Worm (Caenorhabditis elegans): ENCODE measurements around the gene bath-26.

bath-26 gene

DNA sequence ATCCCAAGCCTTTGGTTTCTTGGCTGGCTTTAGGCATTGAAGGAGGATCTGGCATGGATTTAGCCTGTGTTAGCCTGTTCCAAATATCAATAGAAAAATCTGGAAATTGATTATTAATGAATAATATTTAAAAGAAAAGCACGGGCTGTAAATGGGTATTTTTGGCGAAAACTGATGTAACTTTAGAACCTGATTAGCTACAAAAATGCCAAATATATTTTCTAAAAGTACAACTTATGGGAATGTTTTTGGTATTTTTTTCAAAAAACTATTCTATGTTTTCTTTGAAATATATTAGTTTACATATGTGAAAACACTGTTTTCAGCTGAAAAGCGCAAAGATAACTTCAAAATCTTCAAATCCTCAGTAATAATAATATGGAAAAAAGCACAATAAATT, at the start of gene bath-26:
Gene bath-26, minus strand, starts transcription at position 101 of the 400 bp plus-strand sequence.
- no peak for TF ChIP-seq hlh-4 (tag; optimal IDR thresholded peaks at IDR 0.05)
- no peak for TF ChIP-seq ceh-82 (tag; optimal IDR thresholded peaks at IDR 0.05)
- no peak for TF ChIP-seq skn-1 (tag; optimal IDR thresholded peaks at IDR 0.05)
- TF ChIP-seq ama-1 (optimal IDR thresholded peaks at IDR 0.05): no peak
- no peak for TF ChIP-seq nhr-28 (tag; optimal IDR thresholded peaks at IDR 0.05)
- no peak for TF ChIP-seq xbp-1 (tag; optimal IDR thresholded peaks at IDR 0.05)
- TF ChIP-seq mef-2 (tag; optimal IDR thresholded peaks at IDR 0.05): no peak
- TF ChIP-seq aha-1 (tag; optimal IDR thresholded peaks at IDR 0.05): no peak
- no peak for TF ChIP-seq lin-14 (GFP tag; optimal IDR thresholded peaks at IDR 0.05)
- TF ChIP-seq nhr-237 (tag; optimal IDR thresholded peaks at IDR 0.05): no peak
- TF ChIP-seq sox-4 (tag; optimal IDR thresholded peaks at IDR 0.05): no peak
- TF ChIP-seq dpl-1 (GFP tag; optimal IDR thresholded peaks at IDR 0.05): no peak
- no peak for TF ChIP-seq fkh-10 (GFP tag; optimal IDR thresholded peaks at IDR 0.05)
- no peak for TF ChIP-seq ztf-11 (tag; optimal IDR thresholded peaks at IDR 0.05)
- TF ChIP-seq C34B4.2 (tag; optimal IDR thresholded peaks at IDR 0.05): no peak
- no peak for TF ChIP-seq hlh-17 (GFP tag; optimal IDR thresholded peaks at IDR 0.05; ENCODE audit: borderline replicate concordance)
- TF ChIP-seq jun-1 (tag; optimal IDR thresholded peaks at IDR 0.05): no peak
- TF ChIP-seq C16A3.4 (tag; optimal IDR thresholded peaks at IDR 0.05): no peak

DNA sequence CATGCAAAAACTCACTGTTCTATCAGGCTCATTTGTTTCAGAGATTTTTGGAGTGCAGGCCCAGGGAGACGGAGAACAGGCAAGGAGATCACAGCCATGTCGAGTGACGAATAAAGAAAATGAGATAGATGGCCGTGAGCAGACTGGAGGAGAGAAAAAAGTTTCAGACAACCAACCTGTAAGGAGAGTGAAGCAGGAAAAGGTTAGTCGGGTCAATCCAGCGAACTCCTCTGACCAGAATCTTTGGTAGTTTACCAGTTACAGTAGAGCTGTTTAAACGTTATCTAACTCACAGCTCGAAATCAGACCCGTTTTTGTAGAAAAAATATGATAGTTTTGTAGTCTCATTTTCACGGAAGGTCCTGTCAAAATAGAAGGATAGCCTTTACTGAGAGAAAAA, 48.2 kb upstream of the bath-26 start, which contains the start of gene fbxb-21:
Gene fbxb-21, minus strand, starts transcription at position 101 of the 400 bp plus-strand sequence.
- TF ChIP-seq fkh-8 (tag; optimal IDR thresholded peaks at IDR 0.05): no peak
- TF ChIP-seq mef-2 (tag; optimal IDR thresholded peaks at IDR 0.05): no peak
- no peak for TF ChIP-seq C16A3.4 (tag; optimal IDR thresholded peaks at IDR 0.05)
- TF ChIP-seq unc-98 (GFP tag; IDR thresholded peaks at IDR 0.05): no peak
- TF ChIP-seq isw-1 (GFP tag; IDR thresholded peaks at IDR 0.05): no peak
- TF ChIP-seq tbx-2 (tag; optimal IDR thresholded peaks at IDR 0.05): no peak
- no peak for TF ChIP-seq nhr-20 (tag; optimal IDR thresholded peaks at IDR 0.05)
- TF ChIP-seq jun-1 (tag; optimal IDR thresholded peaks at IDR 0.05): no peak

ce11 chrII:1646199-1646598, 45.6 kb upstream of the bath-26 start, which contains the start of gene ZC204.17:
Gene ZC204.17, minus strand, starts transcription at chrII:1646299.
- TF ChIP-seq unc-86 (tag; optimal IDR thresholded peaks at IDR 0.05) (no peak), ceh-63 (GFP tag; optimal IDR thresholded peaks at IDR 0.05) (no peak), hpl-2 (GFP tag; optimal IDR thresholded peaks at IDR 0.05) (no peak), fos-1 (tag; optimal IDR thresholded peaks at IDR 0.05) (no peak), pqm-1 (tag; optimal IDR thresholded peaks at IDR 0.05) (no peak), mep-1 (tag; optimal IDR thresholded peaks at IDR 0.05) (no peak), fkh-4 (tag; optimal IDR thresholded peaks at IDR 0.05; ENCODE audit: borderline replicate concordance) (no peak), elt-3 (tag; optimal IDR thresholded peaks at IDR 0.05) (no peak), pax-3 (tag; optimal IDR thresholded peaks at IDR 0.05) (no peak), nhr-20 (tag; optimal IDR thresholded peaks at IDR 0.05) (no peak), nhr-90 (tag; optimal IDR thresholded peaks at IDR 0.05; ENCODE audit: poor library complexity) (no peak), mdl-1 (tag; optimal IDR thresholded peaks at IDR 0.05) (no peak), skn-1 (tag; optimal IDR thresholded peaks at IDR 0.05) (no peak), lin-14 (GFP tag; optimal IDR thresholded peaks at IDR 0.05) (no peak), unc-130 (tag; optimal IDR thresholded peaks at IDR 0.05) (no peak), irx-1 (tag; optimal IDR thresholded peaks at IDR 0.05) (no peak)

DNA sequence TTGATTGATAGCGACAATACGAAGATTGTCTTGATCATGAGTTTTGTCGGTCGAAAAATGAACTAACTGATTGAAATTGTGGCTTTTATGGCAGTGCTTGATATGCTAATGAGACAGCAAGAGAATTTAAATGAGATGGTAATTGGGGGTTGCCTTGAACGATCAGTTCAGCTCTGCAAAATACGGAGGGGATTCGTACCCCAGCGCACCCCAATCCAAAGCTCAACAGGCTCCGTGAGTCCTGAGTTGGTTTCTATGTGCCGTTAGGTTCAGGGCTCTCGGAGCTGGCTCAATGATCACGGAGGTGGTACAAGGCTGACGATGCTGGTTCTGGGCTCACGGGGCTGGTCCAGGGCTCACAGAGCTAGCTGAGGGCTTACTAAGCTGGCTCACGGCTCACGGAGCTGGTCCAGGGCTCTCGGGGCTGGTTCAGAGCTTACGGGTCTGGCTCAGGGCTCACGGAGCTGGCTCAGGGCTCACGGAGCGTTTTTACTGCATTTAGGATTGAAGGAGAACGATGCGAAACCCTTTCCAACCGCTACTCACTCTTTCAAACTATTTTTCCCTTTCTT, 44.3 kb upstream of the bath-26 start, which contains the start of gene ZC204.6:
Gene ZC204.6, minus strand, starts transcription at position 51 of the 572 bp plus-strand sequence.
- no peak for TF ChIP-seq snu-23 (GFP tag; optimal IDR thresholded peaks at IDR 0.05)
- TF ChIP-seq dpl-1 (GFP tag; optimal IDR thresholded peaks at IDR 0.05): no peak
- no peak for TF ChIP-seq pax-3 (tag; optimal IDR thresholded peaks at IDR 0.05)
- no peak for TF ChIP-seq nhr-85 (tag)
- no peak for TF ChIP-seq ces-1 (GFP tag; optimal IDR thresholded peaks at IDR 0.05)
- no peak for TF ChIP-seq grh-1 (GFP tag; IDR thresholded peaks at IDR 0.05)
- TF ChIP-seq nhr-20 (tag; optimal IDR thresholded peaks at IDR 0.05): no peak
